Fruit fly (Drosophila melanogaster) whole organism, prepupa: ENCODE results near the gene Cp16.
A peak's percentile ranks its signal among the peaks of the same experiment; 100 is the strongest.

Source experiments
- CG10669 ChIP-seq: fragments of 200-800 bp; sonication (Bioruptor generic); optimal IDR thresholded peaks from 3 replicates; lab custom pipeline; 2018; ENCODE audit warnings: missing biosample characterization, mild to moderate bottlenecking, missing genetic modification characterization, moderate library complexity
- CG1621 ChIP-seq: fragments of 200-800 bp; sonication (Bioruptor generic); optimal IDR thresholded peaks from 3 replicates; lab custom pipeline; 2018; ENCODE audit warnings: missing biosample characterization, mild to moderate bottlenecking, missing genetic modification characterization
- CG31627 ChIP-seq: fragments of 200-800 bp; sonication (Bioruptor generic); optimal IDR thresholded peaks from 3 replicates; lab custom pipeline; 2016; ENCODE audit warnings: missing biosample characterization, missing genetic modification characterization
- CG6808 ChIP-seq: fragments of 200-800 bp; sonication (Bioruptor generic); optimal IDR thresholded peaks from 3 replicates; lab custom pipeline; 2017; ENCODE audit warnings: missing biosample characterization, missing genetic modification characterization, mild to moderate bottlenecking, moderate library complexity, missing genetic modification reagents
- CG7368 ChIP-seq: fragments of 200-800 bp; sonication (Bioruptor generic); optimal IDR thresholded peaks from 3 replicates; lab custom pipeline; 2016; ENCODE audit warnings: missing biosample characterization, missing genetic modification characterization
- CG8632 ChIP-seq: fragments of 200-800 bp; sonication (Bioruptor generic); optimal IDR thresholded peaks from 3 replicates; lab custom pipeline; 2016; ENCODE audit warnings: missing biosample characterization, missing genetic modification characterization
- Eip75B ChIP-seq: fragments of 200-800 bp; sonication (Bioruptor generic); optimal IDR thresholded peaks from 3 replicates; lab custom pipeline; 2016; ENCODE audit warnings: missing biosample characterization, missing genetic modification characterization
- Eip93F ChIP-seq: fragments of 200-800 bp; sonication (Bioruptor generic); optimal IDR thresholded peaks from 2 replicates; lab custom pipeline; 2016; ENCODE audit warnings: missing biosample characterization, mild to moderate bottlenecking, missing genetic modification characterization
- Ets21C ChIP-seq: fragments of 200-800 bp; sonication (Bioruptor generic); optimal IDR thresholded peaks from 3 replicates; lab custom pipeline; 2016; ENCODE audit warnings: missing biosample characterization, missing genetic modification characterization
- Gug ChIP-seq: fragments of 200-800 bp; sonication (Bioruptor generic); IDR thresholded peaks from 2 replicates; pipeline ENCODE4 v1.3.6; 2022; ENCODE audit warnings: missing biosample characterization, missing genetic modification characterization
- Hr39 ChIP-seq: fragments of 200-800 bp; sonication (Bioruptor generic); optimal IDR thresholded peaks from 2 replicates; lab custom pipeline; 2016; ENCODE audit warnings: missing biosample characterization, missing genetic modification characterization
- net ChIP-seq: fragments of 200-800 bp; sonication (Bioruptor generic); optimal IDR thresholded peaks from 3 replicates; lab custom pipeline; 2016; ENCODE audit warnings: missing biosample characterization, missing genetic modification characterization
- pdm3 ChIP-seq: fragments of 200-800 bp; sonication (Bioruptor generic); optimal IDR thresholded peaks from 3 replicates; lab custom pipeline; 2016; ENCODE audit warnings: missing biosample characterization, missing genetic modification characterization
- ss ChIP-seq, 2 experiments: fragments of 200-800 bp; sonication (Bioruptor generic); optimal IDR thresholded peaks; 2 replicates in 1 of 2; 3 replicates in 1 of 2; lab custom pipeline; 2017 to 2018; ENCODE audit warnings: mild to moderate bottlenecking in 2 of 2, missing biosample characterization in 2 of 2, missing genetic modification characterization in 2 of 2, moderate library complexity in 1 of 2

DNA sequence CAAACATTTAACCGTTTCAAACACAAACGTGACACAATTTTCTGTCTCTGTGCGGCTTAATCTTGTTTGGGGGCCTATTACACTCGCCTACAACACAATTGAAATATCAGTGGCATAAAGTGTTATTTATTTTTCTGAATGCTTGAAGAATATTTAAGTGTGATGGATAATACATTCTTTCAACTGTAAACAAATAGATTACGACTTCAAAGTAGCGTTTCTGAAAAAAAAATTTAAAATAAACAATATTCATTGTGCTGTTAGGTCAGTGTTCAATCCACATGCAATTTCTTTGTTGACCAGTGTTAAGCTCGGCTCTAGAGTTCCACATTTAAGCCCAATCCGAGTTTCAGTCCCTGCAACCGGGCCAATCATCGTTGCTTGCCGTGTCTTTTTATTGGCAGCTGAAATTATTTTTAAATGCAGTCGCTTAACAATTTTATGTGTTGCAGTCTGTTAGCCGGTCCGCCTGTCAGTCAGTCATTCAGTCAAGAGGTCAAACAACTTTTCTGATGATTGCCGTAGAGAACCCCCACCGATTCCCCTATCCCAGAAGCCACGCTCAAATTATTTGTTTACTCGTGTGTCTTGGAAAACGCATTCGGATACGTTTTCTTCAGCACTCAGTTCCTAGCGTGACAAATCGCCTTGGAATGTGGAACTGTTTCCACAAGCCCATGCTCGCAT lies 41.4 kb downstream of the Cp16 start:
- TF ChIP-seq Eip75B (GFP tag; lab: Kevin White, UChicago) (peak; percentile 32), Hr39 (GFP tag; lab: Kevin White, UChicago) (peak; percentile 39), ss (GFP tag; optimal IDR thresholded peaks at IDR 0.05; lab: Kevin White, UChicago) (peak; percentile 47 to 63), CG7368 (peak; percentile 7), CG8632 (peak; percentile 70), pdm3 (GFP tag; lab: Kevin White, UChicago) (peak; percentile 72), net (GFP tag; lab: Kevin White, UChicago) (peak; percentile 70), Ets21C (GFP tag; lab: Kevin White, UChicago) (no peak), CG31627 (peak; percentile 26), CG1621 (tag; lab: Kevin White, UChicago) (peak; percentile 60), CG10669 (GFP tag; lab: Kevin White, UChicago) (peak; percentile 65), Gug (GFP tag; lab: Robert Waterston, UW) (peak; percentile 57), CG6808 (peak; percentile 49), Eip93F (GFP tag; lab: Kevin White, UChicago) (no peak)
